Worm (Caenorhabditis elegans): Measurements from ENCODE around the gene ribo-1.

ribo-1 gene

DNA sequence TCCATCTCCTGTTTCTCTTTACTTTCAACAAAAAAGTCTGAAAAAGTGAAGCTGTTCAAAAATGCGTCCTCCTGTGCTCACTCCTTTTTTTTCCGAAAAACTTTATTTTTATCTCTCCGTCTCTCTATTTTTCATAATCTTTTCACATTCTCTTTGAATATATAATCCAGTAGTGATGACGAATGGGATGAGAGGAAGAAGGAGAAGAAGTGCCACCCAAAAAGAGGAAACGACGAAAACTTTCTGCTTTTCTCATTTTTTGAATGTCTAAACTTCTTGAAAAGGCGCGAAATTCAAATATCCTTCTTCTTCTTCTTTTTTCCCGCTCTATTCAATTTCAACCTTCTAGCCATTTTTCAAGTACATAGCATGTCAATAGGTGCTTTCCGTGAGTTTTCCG is 44.2 kb downstream of the ribo-1 start:
- TF ChIP-seq hlh-11 (tag; optimal IDR thresholded peaks at IDR 0.05) (no peak), lin-15B (tag; optimal IDR thresholded peaks at IDR 0.05) (no peak), ceh-44 (GFP tag; IDR thresholded peaks at IDR 0.05) (no peak), egl-43 (GFP tag; IDR thresholded peaks at IDR 0.05) (no peak), attf-4 (tag; optimal IDR thresholded peaks at IDR 0.05) (no peak), daf-16 (GFP tag; optimal IDR thresholded peaks at IDR 0.05) (no peak), daf-16 (tag; optimal IDR thresholded peaks at IDR 0.05) (no peak), nhr-48 (tag; optimal IDR thresholded peaks at IDR 0.05) (no peak), vab-7 (GFP tag; IDR thresholded peaks at IDR 0.05) (no peak), fkh-10 (GFP tag; optimal IDR thresholded peaks at IDR 0.05) (peak; percentile 96), ZK337.2 (GFP tag; IDR thresholded peaks at IDR 0.05) (no peak), lir-3 (tag; optimal IDR thresholded peaks at IDR 0.05) (no peak), unc-62 (GFP tag; optimal IDR thresholded peaks at IDR 0.05 in 1 of 2) (peak in 1 of 2 experiments; percentile 54), unc-62 (tag; optimal IDR thresholded peaks at IDR 0.05) (no peak), saeg-2 (GFP tag; IDR thresholded peaks at IDR 0.05) (no peak), T20F7.1 (GFP tag; optimal IDR thresholded peaks at IDR 0.05) (no peak), gei-8 (GFP tag; optimal IDR thresholded peaks at IDR 0.05) (no peak), nhr-77 (tag; optimal IDR thresholded peaks at IDR 0.05) (no peak), lsy-2 (tag; optimal IDR thresholded peaks at IDR 0.05) (peak in 1 of 2 experiments; percentile 0), unc-39 (tag; optimal IDR thresholded peaks at IDR 0.05) (no peak), duxl-1 (tag; optimal IDR thresholded peaks at IDR 0.05; ENCODE audit: poor library complexity) (no peak), mxl-2 (GFP tag; conservative IDR thresholded peaks at IDR 0.05) (no peak), lin-29 (GFP tag; IDR thresholded peaks at IDR 0.05) (no peak), aha-1 (tag) (peak; percentile 40), Y48G9A.11 (GFP tag; IDR thresholded peaks at IDR 0.05) (no peak), aly-2 (tag; optimal IDR thresholded peaks at IDR 0.05) (no peak), F49E8.2 (tag; optimal IDR thresholded peaks at IDR 0.05; ENCODE audit: borderline replicate concordance) (no peak), ZK546.5 (tag; optimal IDR thresholded peaks at IDR 0.05) (no peak), hif-1 (tag; optimal IDR thresholded peaks at IDR 0.05) (no peak), arid-1 (GFP tag; conservative IDR thresholded peaks at IDR 0.05) (no peak), F37D6.2 (tag; optimal IDR thresholded peaks at IDR 0.05) (no peak), madf-9 (GFP tag; conservative IDR thresholded peaks at IDR 0.05) (no peak), zfp-2 (tag; optimal IDR thresholded peaks at IDR 0.05) (no peak), daf-12 (tag; optimal IDR thresholded peaks at IDR 0.05) (no peak), ctbp-1 (GFP tag; IDR thresholded peaks at IDR 0.05) (0 out of 2 replicates have a peak, but pooled peaks have one; percentile 35), F26F4.8 (GFP tag; conservative IDR thresholded peaks at IDR 0.05) (no peak), nhr-76 (tag; optimal IDR thresholded peaks at IDR 0.05) (no peak)

ce11 chrIV:6956668-6957067 is 46.2 kb downstream of the ribo-1 start:
- TF ChIP-seq F26F4.8 (GFP tag; conservative IDR thresholded peaks at IDR 0.05) (no peak), mep-1 (tag; optimal IDR thresholded peaks at IDR 0.05) (peak; percentile 27), ctbp-1 (GFP tag; IDR thresholded peaks at IDR 0.05) (0 out of 2 replicates have a peak, but pooled peaks have one; percentile 17), mdl-1 (tag; optimal IDR thresholded peaks at IDR 0.05) (no peak), zfp-2 (tag; optimal IDR thresholded peaks at IDR 0.05) (no peak), nhr-28 (tag; optimal IDR thresholded peaks at IDR 0.05) (no peak), dve-1 (tag; optimal IDR thresholded peaks at IDR 0.05; ENCODE audit: insufficient read depth) (no peak), lin-15B (tag; optimal IDR thresholded peaks at IDR 0.05) (no peak), aly-2 (tag; optimal IDR thresholded peaks at IDR 0.05) (no peak), nhr-77 (tag; optimal IDR thresholded peaks at IDR 0.05) (no peak), spr-3 (GFP tag; optimal IDR thresholded peaks at IDR 0.05) (no peak), vab-7 (GFP tag; IDR thresholded peaks at IDR 0.05) (no peak), T26A8.4 (GFP tag; IDR thresholded peaks at IDR 0.05) (no peak), lin-29 (GFP tag; IDR thresholded peaks at IDR 0.05) (no peak), T20F7.1 (GFP tag; optimal IDR thresholded peaks at IDR 0.05) (no peak), hlh-30 (tag; optimal IDR thresholded peaks at IDR 0.05; ENCODE audit: insufficient read depth) (peak; percentile 50), zfp-3 (GFP tag; conservative IDR thresholded peaks at IDR 0.05) (no peak), nhr-111 (GFP tag; optimal IDR thresholded peaks at IDR 0.05) (no peak), unc-62 (GFP tag; optimal IDR thresholded peaks at IDR 0.05 in 1 of 2) (peak in 1 of 2 experiments; percentile 1), unc-62 (tag; optimal IDR thresholded peaks at IDR 0.05) (no peak), dmd-8 (GFP tag; IDR thresholded peaks at IDR 0.05) (no peak), ceh-28 (tag; optimal IDR thresholded peaks at IDR 0.05) (no peak), skn-1 (tag; optimal IDR thresholded peaks at IDR 0.05) (no peak), ztf-7 (tag; optimal IDR thresholded peaks at IDR 0.05) (no peak), pha-4 (GFP tag; IDR thresholded peaks at IDR 0.05) (no peak), pha-4 (tag; optimal IDR thresholded peaks at IDR 0.05) (no peak)

Measured in whole organism, L4 larva.